Fruit fly (Drosophila melanogaster) whole organism, adult: Measurements from ENCODE around the gene CG2519.

Experiments
- CG11617 ChIP-seq: fragments of 200-800 bp; sonication (Bioruptor generic); optimal IDR thresholded peaks from 2 replicates; lab custom pipeline; 2017; ENCODE audit warnings: mild to moderate bottlenecking, missing biosample characterization, missing genetic modification reagents, missing genetic modification characterization
- CG12768 ChIP-seq: fragments of 200-800 bp; sonication (Bioruptor generic); optimal IDR thresholded peaks from 2 replicates; lab custom pipeline; 2017; ENCODE audit warnings: missing biosample characterization, missing genetic modification characterization, mild to moderate bottlenecking, moderate library complexity, missing genetic modification reagents
- CG14711 ChIP-seq: fragments of 200-800 bp; sonication (Bioruptor generic); optimal IDR thresholded peaks from 2 replicates; lab custom pipeline; 2018; ENCODE audit warnings: missing biosample characterization, mild to moderate bottlenecking, missing genetic modification characterization, moderate library complexity
- CG1620 ChIP-seq: fragments of 200-800 bp; sonication (Bioruptor generic); optimal IDR thresholded peaks from 2 replicates; lab custom pipeline; 2016; ENCODE audit warnings: missing biosample characterization, missing genetic modification characterization
- CG33017 ChIP-seq: fragments of 200-800 bp; sonication (Bioruptor generic); optimal IDR thresholded peaks from 2 replicates; lab custom pipeline; 2018; ENCODE audit warnings: missing biosample characterization, mild to moderate bottlenecking, missing genetic modification characterization, moderate library complexity
- CG5204 ChIP-seq: fragments of 200-800 bp; sonication (Bioruptor generic); optimal IDR thresholded peaks from 2 replicates; lab custom pipeline; 2016; ENCODE audit warnings: missing biosample characterization, missing genetic modification characterization
- CG7045 ChIP-seq: fragments of 200-800 bp; sonication (Bioruptor generic); optimal IDR thresholded peaks from 2 replicates; lab custom pipeline; 2017; ENCODE audit warnings: missing biosample characterization, mild to moderate bottlenecking, missing genetic modification characterization
- CG7101 ChIP-seq: fragments of 200-800 bp; sonication (Bioruptor generic); optimal IDR thresholded peaks from 2 replicates; lab custom pipeline; 2018; ENCODE audit warnings: missing biosample characterization, mild to moderate bottlenecking, missing genetic modification characterization, moderate library complexity
- Clk ChIP-seq: fragments of 200-800 bp; sonication (Bioruptor generic); optimal IDR thresholded peaks from 2 replicates; lab custom pipeline; 2017; ENCODE audit warnings: missing biosample characterization, missing genetic modification characterization
- Crg-1 ChIP-seq: fragments of 200-800 bp; sonication (Bioruptor generic); optimal IDR thresholded peaks from 2 replicates; lab custom pipeline; 2016; ENCODE audit warnings: missing biosample characterization, missing genetic modification characterization
- Hr96 ChIP-seq: fragments of 200-800 bp; sonication (Bioruptor generic); optimal IDR thresholded peaks from 2 replicates; lab custom pipeline; 2016; ENCODE audit warnings: missing biosample characterization, missing genetic modification characterization
- Mnt ChIP-seq: fragments of 200-800 bp; sonication (Bioruptor generic); optimal IDR thresholded peaks from 2 replicates; lab custom pipeline; 2016; ENCODE audit warnings: missing biosample characterization, mild to moderate bottlenecking, missing genetic modification characterization
- bab1 ChIP-seq: fragments of 200-800 bp; sonication (Bioruptor generic); optimal IDR thresholded peaks from 3 replicates; lab custom pipeline; 2019; ENCODE audit warnings: missing biosample characterization, mild to moderate bottlenecking, missing genetic modification characterization, moderate library complexity
- cic ChIP-seq: fragments of 200-800 bp; sonication (Bioruptor generic); optimal IDR thresholded peaks from 2 replicates; lab custom pipeline; 2017; ENCODE audit warnings: missing biosample characterization, mild to moderate bottlenecking, missing genetic modification characterization, moderate library complexity
- cnc ChIP-seq, 2 experiments: fragments of >200 bp; optimal IDR thresholded peaks; 2 replicates each; lab custom pipeline; 2017
- kay ChIP-seq: fragments of 200-800 bp; sonication (Bioruptor generic); peaks from one replicate; lab custom pipeline; 2016; ENCODE audit warnings: missing biosample characterization, missing genetic modification characterization, borderline replicate concordance
- ovo ChIP-seq: fragments of 200-800 bp; sonication (Bioruptor generic); optimal IDR thresholded peaks from 2 replicates; lab custom pipeline; 2016; ENCODE audit warnings: missing biosample characterization, missing genetic modification characterization
- pad ChIP-seq: fragments of 200-800 bp; sonication (Bioruptor generic); optimal IDR thresholded peaks from 3 replicates; lab custom pipeline; 2017; ENCODE audit warnings: missing biosample characterization, missing genetic modification characterization, mild to moderate bottlenecking, moderate library complexity, missing genetic modification reagents
- tj ChIP-seq: fragments of 200-800 bp; sonication (Bioruptor generic); optimal IDR thresholded peaks from 3 replicates; lab custom pipeline; 2017; ENCODE audit warnings: missing biosample characterization, mild to moderate bottlenecking, missing genetic modification characterization, moderate library complexity
- toe ChIP-seq: fragments of 200-800 bp; sonication (Bioruptor generic); optimal IDR thresholded peaks from 2 replicates; lab custom pipeline; 2016; ENCODE audit warnings: missing biosample characterization, missing genetic modification characterization

CG2519 gene

DNA sequence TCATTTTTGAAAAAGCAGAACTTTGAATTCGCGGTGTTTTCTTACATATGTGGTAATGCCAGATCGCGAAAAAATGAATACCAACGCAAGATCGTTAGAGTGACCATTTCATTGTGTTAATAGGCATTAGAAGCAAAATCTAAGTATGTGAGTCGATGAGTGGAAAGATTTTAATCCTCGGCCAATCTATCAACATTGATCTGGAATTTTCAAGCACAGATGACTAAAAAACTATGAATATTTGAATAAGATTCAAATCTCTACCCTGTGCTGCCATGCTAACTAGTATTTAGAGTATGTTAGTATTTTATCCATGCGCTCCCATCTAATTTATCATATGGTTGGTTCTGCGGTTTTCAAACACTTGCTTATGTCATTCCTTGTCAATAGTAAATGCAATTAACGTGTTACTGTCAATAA lies 31.0 kb downstream of the CG2519 start:
- TF ChIP-seq kay (GFP tag; lab: Kevin White, UChicago), result no peak
- no peak for TF ChIP-seq CG33017 (tag; lab: Kevin White, UChicago)
- no peak for TF ChIP-seq bab1
- TF ChIP-seq toe, result no peak
- no peak for TF ChIP-seq cic (GFP tag; lab: Kevin White, UChicago)
- no peak for TF ChIP-seq Crg-1 (GFP tag; lab: Kevin White, UChicago)
- no peak for TF ChIP-seq CG11617
- TF ChIP-seq CG5204 (GFP tag; lab: Kevin White, UChicago), result no peak
- no peak for TF ChIP-seq Hr96 (GFP tag; lab: Kevin White, UChicago)
- TF ChIP-seq ovo (GFP tag; lab: Kevin White, UChicago), result no peak
- no peak for TF ChIP-seq CG14711
- TF ChIP-seq cnc (optimal IDR thresholded peaks at IDR 0.05; lab: Kevin White, UChicago), result no peak
- TF ChIP-seq CG7101 (tag; lab: Kevin White, UChicago), result no peak
- no peak for TF ChIP-seq pad (GFP tag; lab: Kevin White, UChicago)
- TF ChIP-seq CG7045, result no peak
- TF ChIP-seq CG1620, result no peak
- no peak for TF ChIP-seq Mnt (GFP tag; lab: Kevin White, UChicago)
- no peak for TF ChIP-seq tj (GFP tag; lab: Kevin White, UChicago)
- no peak for TF ChIP-seq Clk (GFP tag; lab: Kevin White, UChicago)
- no peak for TF ChIP-seq CG12768 (GFP tag; lab: Kevin White, UChicago)

DNA sequence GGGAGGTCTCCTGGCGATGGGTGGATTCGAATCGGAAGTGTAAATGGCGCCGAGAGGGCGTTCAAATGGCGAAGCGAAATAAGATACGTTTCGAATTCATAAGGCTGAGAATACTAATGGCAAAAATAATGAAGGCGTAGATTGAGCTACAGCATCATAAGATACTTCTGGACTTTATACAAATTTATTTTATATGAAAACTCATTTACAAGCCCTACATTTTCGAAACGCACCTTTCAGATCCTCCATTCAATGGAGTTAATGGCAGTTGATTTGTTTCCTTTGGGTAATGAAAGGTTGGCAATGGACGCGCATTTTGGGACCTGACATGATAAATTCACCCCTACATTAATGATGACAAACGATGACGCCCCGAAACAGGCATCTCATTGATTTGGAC lies 32.8 kb downstream of the CG2519 start:
- TF ChIP-seq Hr96 (GFP tag; lab: Kevin White, UChicago) (no peak), CG33017 (tag; lab: Kevin White, UChicago) (no peak), kay (GFP tag; lab: Kevin White, UChicago) (no peak), CG12768 (GFP tag; lab: Kevin White, UChicago) (no peak), cnc (optimal IDR thresholded peaks at IDR 0.05; lab: Kevin White, UChicago) (no peak), cic (GFP tag; lab: Kevin White, UChicago) (no peak), CG14711 (no peak), toe (no peak), bab1 (no peak), Mnt (GFP tag; lab: Kevin White, UChicago) (no peak), pad (GFP tag; lab: Kevin White, UChicago) (no peak), CG7101 (tag; lab: Kevin White, UChicago) (no peak), CG1620 (no peak)

DNA sequence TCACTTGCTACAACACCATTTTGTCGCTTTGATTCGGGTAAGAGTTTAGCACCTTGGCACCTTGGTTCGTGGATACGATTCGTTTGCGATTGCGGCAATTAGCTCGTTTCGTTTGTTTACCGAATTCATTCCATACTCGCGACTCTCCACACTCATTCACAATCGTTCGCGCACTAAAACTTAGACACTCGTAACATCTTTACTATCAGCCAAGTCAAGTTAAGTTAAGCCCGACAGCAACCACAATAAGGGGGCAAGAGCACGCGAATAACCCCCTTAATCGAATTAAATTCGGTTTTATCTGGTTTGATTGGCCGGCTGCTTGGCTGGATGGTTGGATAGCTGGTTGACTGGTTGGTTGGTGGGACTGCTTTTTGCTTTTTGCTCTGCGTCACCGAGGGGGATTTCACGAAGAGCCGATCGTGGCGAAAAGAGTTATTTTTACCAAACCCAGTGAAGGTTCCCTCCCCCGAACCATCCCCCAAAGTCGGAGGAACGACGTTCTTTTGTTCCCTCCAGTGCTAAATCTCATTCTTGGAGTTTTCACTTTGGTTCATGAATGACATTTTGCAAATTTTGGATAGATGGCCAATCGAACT lies 43.7 kb downstream of the CG2519 start:
- no peak for TF ChIP-seq Mnt (GFP tag; lab: Kevin White, UChicago)
- TF ChIP-seq CG12768 (GFP tag; lab: Kevin White, UChicago), result peak; percentile 6
- TF ChIP-seq cic (GFP tag; lab: Kevin White, UChicago), result peak; percentile 53

DNA sequence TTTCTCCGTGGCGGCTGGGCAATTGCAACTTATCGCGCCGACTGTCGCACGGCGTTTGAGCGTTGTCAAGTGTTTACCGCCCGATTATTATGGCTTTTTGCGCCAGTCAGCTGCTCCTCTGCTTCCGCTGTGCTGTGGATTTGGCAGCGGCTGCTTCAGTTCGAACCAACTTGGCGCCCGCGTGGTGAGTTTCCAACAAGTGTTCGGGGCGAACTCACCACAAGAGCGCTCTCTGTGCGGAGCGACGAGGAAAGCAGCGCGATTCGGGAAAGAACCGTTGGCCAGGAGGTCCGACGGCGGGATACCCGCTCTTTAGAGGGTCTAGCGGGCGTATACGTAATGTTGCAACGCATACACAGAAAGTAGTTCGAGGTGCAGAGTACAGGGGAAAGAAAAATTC lies 44.9 kb downstream of the CG2519 start, which contains the start of gene NKCC:
Gene NKCC, minus strand, starts transcription at position 57 of the 400 bp plus-strand sequence.
- TF ChIP-seq pad (GFP tag; lab: Kevin White, UChicago), result no peak

DNA sequence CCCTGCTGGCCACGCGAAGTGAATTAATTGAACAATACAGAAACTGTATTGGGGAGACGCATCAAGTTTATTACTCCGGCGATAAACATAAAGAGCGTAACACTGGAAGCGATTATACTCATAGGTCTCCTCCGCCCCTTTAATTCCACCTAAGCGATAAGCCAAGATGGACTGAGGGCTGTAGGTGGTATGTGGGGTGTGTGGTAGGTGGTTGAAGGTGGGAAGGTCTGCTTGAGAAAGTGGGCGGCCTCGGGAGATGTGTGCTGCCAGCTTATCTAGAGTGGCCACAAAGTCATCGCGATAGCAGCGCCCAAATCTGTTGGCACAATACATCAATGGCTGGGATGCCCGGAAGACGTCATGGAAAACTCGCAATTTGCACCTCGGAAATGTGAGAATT lies 50.0 kb downstream of the CG2519 start:
- no peak for TF ChIP-seq pad (GFP tag; lab: Kevin White, UChicago)
- TF ChIP-seq cnc (optimal IDR thresholded peaks at IDR 0.05; lab: Kevin White, UChicago), result no peak
- TF ChIP-seq cic (GFP tag; lab: Kevin White, UChicago), result no peak
- TF ChIP-seq kay (GFP tag; lab: Kevin White, UChicago), result no peak
- TF ChIP-seq CG7101 (tag; lab: Kevin White, UChicago), result no peak
- no peak for TF ChIP-seq Clk (GFP tag; lab: Kevin White, UChicago)
- no peak for TF ChIP-seq CG11617
- TF ChIP-seq CG14711, result no peak
- no peak for TF ChIP-seq ovo (GFP tag; lab: Kevin White, UChicago)
- TF ChIP-seq CG33017 (tag; lab: Kevin White, UChicago), result no peak
- TF ChIP-seq Hr96 (GFP tag; lab: Kevin White, UChicago), result no peak
- no peak for TF ChIP-seq CG5204 (GFP tag; lab: Kevin White, UChicago)
- no peak for TF ChIP-seq CG7045
- no peak for TF ChIP-seq CG12768 (GFP tag; lab: Kevin White, UChicago)
- no peak for TF ChIP-seq Mnt (GFP tag; lab: Kevin White, UChicago)
- TF ChIP-seq tj (GFP tag; lab: Kevin White, UChicago), result no peak
- no peak for TF ChIP-seq toe
- TF ChIP-seq Crg-1 (GFP tag; lab: Kevin White, UChicago), result no peak
